Fruit fly (Drosophila melanogaster): ENCODE data around the gene ymp.
A peak's percentile ranks its signal among the peaks of the same experiment; 100 is the strongest.

Gene ymp

DNA sequence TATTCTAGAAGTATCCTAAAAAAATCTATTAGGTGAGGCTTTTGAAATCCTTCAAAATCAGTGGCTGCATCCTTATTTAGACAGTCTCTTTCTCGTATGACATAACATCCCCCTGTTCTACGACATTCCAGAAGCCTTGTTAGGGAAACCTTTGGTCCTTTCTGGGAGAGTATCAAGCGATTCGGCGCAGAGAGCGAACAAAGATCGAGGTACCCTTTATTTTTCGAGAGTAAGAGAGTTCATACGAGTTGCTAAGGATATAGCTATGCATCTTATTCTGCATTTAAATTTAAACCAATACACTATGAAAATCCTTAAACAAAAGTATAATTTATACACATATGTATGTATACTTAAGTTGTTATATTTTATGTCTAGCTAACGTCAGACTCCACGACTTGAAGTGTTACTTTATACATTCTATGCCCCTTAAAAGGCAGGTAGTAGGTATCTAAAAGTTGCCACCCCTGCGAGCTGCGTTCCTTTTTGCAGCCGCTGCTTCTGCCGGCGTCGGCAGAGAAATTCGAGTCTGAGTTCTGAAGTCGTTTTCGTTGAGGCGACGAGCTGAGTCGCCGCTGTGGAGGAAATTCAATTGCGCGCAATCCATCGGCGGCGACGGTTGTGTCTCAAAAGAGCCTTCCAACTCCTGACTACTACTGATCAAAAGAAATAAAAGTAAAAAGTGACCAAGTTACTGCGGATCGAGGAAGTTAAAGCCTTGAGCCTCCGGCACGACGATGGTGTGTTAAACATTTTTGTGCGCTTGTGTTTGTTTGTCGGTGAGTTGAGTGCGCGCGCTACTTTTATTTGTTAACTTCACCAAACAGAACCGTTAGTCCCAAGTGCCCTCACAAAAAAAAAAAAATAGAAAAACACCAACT is 28.6 kb upstream of the ymp start, which contains the start of gene jigr1:
TSS of gene jigr1 (plus strand) at position 550 of the 881 bp plus-strand sequence.
- no peak for TF ChIP-seq GATAd (GFP tag; optimal IDR thresholded peaks at IDR 0.05)
- peak; percentile 20 for TF ChIP-seq Hr83 (GFP tag; optimal IDR thresholded peaks at IDR 0.05; ENCODE audit: poor library complexity, severe bottlenecking)
- no peak for TF ChIP-seq tai (GFP tag; optimal IDR thresholded peaks at IDR 0.05)
- TF ChIP-seq CG32264 (GFP tag; optimal IDR thresholded peaks at IDR 0.05), result peak; percentile 12
- TF ChIP-seq Vsx2 (GFP tag; optimal IDR thresholded peaks at IDR 0.05; ENCODE audit: partially characterized antibody), result no peak
- peak; percentile 67 for TF ChIP-seq HLH106 (tag; optimal IDR thresholded peaks at IDR 0.05)
- peak; percentile 79 for TF ChIP-seq OdsH (GFP tag; optimal IDR thresholded peaks at IDR 0.05)
- no peak for TF ChIP-seq dl (GFP tag; optimal IDR thresholded peaks at IDR 0.05; ENCODE audit: insufficient read depth in 1 of 2, partially characterized antibody in 2 of 2)
- peak; percentile 68 for TF ChIP-seq br (GFP tag; optimal IDR thresholded peaks at IDR 0.05)
- peak; percentile 93 for TF ChIP-seq woc (GFP tag; optimal IDR thresholded peaks at IDR 0.05)
- no peak for TF ChIP-seq Abd-B (GFP tag; optimal IDR thresholded peaks at IDR 0.05)
- peak; percentile 64 for TF ChIP-seq Dif (GFP tag; optimal IDR thresholded peaks at IDR 0.05; ENCODE audit: partially characterized antibody)
- TF ChIP-seq Sp1 (GFP tag; optimal IDR thresholded peaks at IDR 0.05), result peak; percentile 78
- TF ChIP-seq sage (GFP tag; optimal IDR thresholded peaks at IDR 0.05), result peak; percentile 68
- no peak for TF ChIP-seq Myc (optimal IDR thresholded peaks at IDR 0.05)
- peak; percentile 51 for TF ChIP-seq dmrt93B (GFP tag; optimal IDR thresholded peaks at IDR 0.05)
- peak; percentile 61 for TF ChIP-seq pan (optimal IDR thresholded peaks at IDR 0.05)
- peak; percentile 43 for TF ChIP-seq CG9705 (GFP tag; optimal IDR thresholded peaks at IDR 0.05)
- TF ChIP-seq fru (GFP tag; optimal IDR thresholded peaks at IDR 0.05), result peak; percentile 77
- TF ChIP-seq rgr (GFP tag; optimal IDR thresholded peaks at IDR 0.05), result peak; percentile 61
- TF ChIP-seq sv (GFP tag; optimal IDR thresholded peaks at IDR 0.05), result peak; percentile 8
- TF ChIP-seq CrebA (GFP tag; optimal IDR thresholded peaks at IDR 0.05; ENCODE audit: borderline replicate concordance), result no peak
- TF ChIP-seq Mio (GFP tag; optimal IDR thresholded peaks at IDR 0.05), result no peak
- no peak for TF ChIP-seq dsf (GFP tag; optimal IDR thresholded peaks at IDR 0.05; ENCODE audit: borderline replicate concordance)
- no peak for TF ChIP-seq Jra (GFP tag; optimal IDR thresholded peaks at IDR 0.05)
- no peak for TF ChIP-seq N (GFP tag; optimal IDR thresholded peaks at IDR 0.05)
- no peak for TF ChIP-seq usp (GFP tag; optimal IDR thresholded peaks at IDR 0.05)
- peak; percentile 24 for TF ChIP-seq Hnf4 (GFP tag; optimal IDR thresholded peaks at IDR 0.05)
- TF ChIP-seq Dfd (GFP tag; optimal IDR thresholded peaks at IDR 0.05), result no peak
- TF ChIP-seq psq (GFP tag; optimal IDR thresholded peaks at IDR 0.05), result peak; percentile 60
- TF ChIP-seq jim (GFP tag; optimal IDR thresholded peaks at IDR 0.05), result no peak
- TF ChIP-seq h (GFP tag; optimal IDR thresholded peaks at IDR 0.05), result peak; percentile 83
- peak; percentile 52 for TF ChIP-seq brk (GFP tag; optimal IDR thresholded peaks at IDR 0.05)
- TF ChIP-seq lola (GFP tag; optimal IDR thresholded peaks at IDR 0.05), result no peak
- peak in 1 of 2 experiments; percentile 80 for TF ChIP-seq foxo (GFP tag; optimal IDR thresholded peaks at IDR 0.05)
- TF ChIP-seq Hr78 (GFP tag; optimal IDR thresholded peaks at IDR 0.05), result no peak
- TF ChIP-seq ey (GFP tag; optimal IDR thresholded peaks at IDR 0.05), result peak; percentile 71
- TF ChIP-seq Rel (GFP tag; optimal IDR thresholded peaks at IDR 0.05), result peak; percentile 26
- peak; percentile 21 for TF ChIP-seq Rel (tag; optimal IDR thresholded peaks at IDR 0.05)

dm6 chr3R:25633865-25634460 is 25.0 kb upstream of the ymp start:
- TF ChIP-seq rgr (GFP tag; optimal IDR thresholded peaks at IDR 0.05) (peak; percentile 87), Rel (GFP tag; optimal IDR thresholded peaks at IDR 0.05) (peak; percentile 57), Rel (tag; optimal IDR thresholded peaks at IDR 0.05) (peak; percentile 61), dl (GFP tag; optimal IDR thresholded peaks at IDR 0.05; ENCODE audit: insufficient read depth in 1 of 2, partially characterized antibody in 2 of 2) (no peak), Abd-B (GFP tag; optimal IDR thresholded peaks at IDR 0.05) (no peak), dmrt93B (GFP tag; optimal IDR thresholded peaks at IDR 0.05) (peak; percentile 67), Jra (GFP tag; optimal IDR thresholded peaks at IDR 0.05) (no peak), ey (GFP tag; optimal IDR thresholded peaks at IDR 0.05) (peak; percentile 89), brk (GFP tag; optimal IDR thresholded peaks at IDR 0.05) (peak; percentile 57), GATAd (GFP tag; optimal IDR thresholded peaks at IDR 0.05) (no peak), pan (optimal IDR thresholded peaks at IDR 0.05) (no peak), sage (GFP tag; optimal IDR thresholded peaks at IDR 0.05) (peak; percentile 72), dsf (GFP tag; optimal IDR thresholded peaks at IDR 0.05; ENCODE audit: borderline replicate concordance) (no peak), fru (GFP tag; optimal IDR thresholded peaks at IDR 0.05) (peak; percentile 90), foxo (GFP tag; optimal IDR thresholded peaks at IDR 0.05) (peak in 1 of 2 experiments; percentile 87), tai (GFP tag; optimal IDR thresholded peaks at IDR 0.05) (no peak), psq (GFP tag; optimal IDR thresholded peaks at IDR 0.05) (peak; percentile 75), CG32264 (GFP tag; optimal IDR thresholded peaks at IDR 0.05) (peak; percentile 70), h (GFP tag; optimal IDR thresholded peaks at IDR 0.05) (peak; percentile 88), Hr83 (GFP tag; optimal IDR thresholded peaks at IDR 0.05; ENCODE audit: poor library complexity, severe bottlenecking) (no peak), CrebA (GFP tag; optimal IDR thresholded peaks at IDR 0.05; ENCODE audit: borderline replicate concordance) (no peak), Hr78 (GFP tag; optimal IDR thresholded peaks at IDR 0.05) (no peak), br (GFP tag; optimal IDR thresholded peaks at IDR 0.05) (peak; percentile 86), HLH106 (tag; optimal IDR thresholded peaks at IDR 0.05) (peak; percentile 89), woc (GFP tag; optimal IDR thresholded peaks at IDR 0.05) (peak; percentile 78), sv (GFP tag; optimal IDR thresholded peaks at IDR 0.05) (no peak), Mio (GFP tag; optimal IDR thresholded peaks at IDR 0.05) (no peak), Hnf4 (GFP tag; optimal IDR thresholded peaks at IDR 0.05) (peak; percentile 84), Dfd (GFP tag; optimal IDR thresholded peaks at IDR 0.05) (no peak), OdsH (GFP tag; optimal IDR thresholded peaks at IDR 0.05) (peak; percentile 87), usp (GFP tag; optimal IDR thresholded peaks at IDR 0.05) (no peak), Vsx2 (GFP tag; optimal IDR thresholded peaks at IDR 0.05; ENCODE audit: partially characterized antibody) (no peak), Sp1 (GFP tag; optimal IDR thresholded peaks at IDR 0.05) (peak; percentile 86), N (GFP tag; optimal IDR thresholded peaks at IDR 0.05) (no peak), jim (GFP tag; optimal IDR thresholded peaks at IDR 0.05) (no peak), CG9705 (GFP tag; optimal IDR thresholded peaks at IDR 0.05) (peak; percentile 67), Dif (GFP tag; optimal IDR thresholded peaks at IDR 0.05; ENCODE audit: partially characterized antibody) (no peak), lola (GFP tag; optimal IDR thresholded peaks at IDR 0.05) (no peak)
